Fruit fly (Drosophila melanogaster) whole organism, adult: ENCODE data around the gene mu2.

ENCODE experiments used
- CG1620 ChIP-seq: fragments of 200-800 bp; sonication (Bioruptor generic); optimal IDR thresholded peaks from 2 replicates; lab custom pipeline; 2016; ENCODE audit warnings: missing biosample characterization, missing genetic modification characterization
- CG7045 ChIP-seq: fragments of 200-800 bp; sonication (Bioruptor generic); optimal IDR thresholded peaks from 2 replicates; lab custom pipeline; 2017; ENCODE audit warnings: missing biosample characterization, mild to moderate bottlenecking, missing genetic modification characterization
- CG7101 ChIP-seq: fragments of 200-800 bp; sonication (Bioruptor generic); optimal IDR thresholded peaks from 2 replicates; lab custom pipeline; 2018; ENCODE audit warnings: missing biosample characterization, mild to moderate bottlenecking, missing genetic modification characterization, moderate library complexity
- Clk ChIP-seq: fragments of 200-800 bp; sonication (Bioruptor generic); optimal IDR thresholded peaks from 2 replicates; lab custom pipeline; 2017; ENCODE audit warnings: missing biosample characterization, missing genetic modification characterization
- Crg-1 ChIP-seq: fragments of 200-800 bp; sonication (Bioruptor generic); optimal IDR thresholded peaks from 2 replicates; lab custom pipeline; 2016; ENCODE audit warnings: missing biosample characterization, missing genetic modification characterization
- kay ChIP-seq: fragments of 200-800 bp; sonication (Bioruptor generic); peaks from one replicate; lab custom pipeline; 2016; ENCODE audit warnings: missing biosample characterization, missing genetic modification characterization, borderline replicate concordance
- tj ChIP-seq: fragments of 200-800 bp; sonication (Bioruptor generic); optimal IDR thresholded peaks from 3 replicates; lab custom pipeline; 2017; ENCODE audit warnings: missing biosample characterization, mild to moderate bottlenecking, missing genetic modification characterization, moderate library complexity

dm6 chr3L:1937469-1937868, 9.8 kb downstream of the mu2 start:
- TF ChIP-seq CG1620 (no peak), kay (no peak), Clk (no peak), CG7101 (no peak), Crg-1 (GFP tag; lab: Kevin White, UChicago) (no peak), tj (GFP tag; lab: Kevin White, UChicago) (no peak), CG7045 (no peak)
